Worm (Caenorhabditis elegans) whole organism, young adult: ENCODE data around the gene sec-61.A.
"Not testable (repeated sequence)": the region's sequence is repeated elsewhere in the genome, so short reads cannot be mapped to it uniquely, and the experiment has no call there.

Source experiments
- F10E7.11 ChIP-seq: sonication (generic microtip); optimal IDR thresholded peaks from 2 replicates; lab custom pipeline; 2017; ENCODE audit warnings: mild to moderate bottlenecking, missing genetic modification characterization, moderate library complexity, missing compliant biosample characterization
- T26A5.8 ChIP-seq: sonication (generic microtip); optimal IDR thresholded peaks from 2 replicates; lab custom pipeline; 2016; ENCODE audit warnings: missing genetic modification characterization, missing compliant biosample characterization
- attf-3 ChIP-seq: fragments of 200-800 bp; sonication (Bioruptor generic); conservative IDR thresholded peaks from 2 replicates; pipeline ENCODE4 v1.3.6; 2022; ENCODE audit warnings: missing genetic modification reagents, missing genetic modification characterization, missing compliant biosample characterization
- bed-1 ChIP-seq: fragments of 200-800 bp; sonication (Bioruptor generic); IDR thresholded peaks from 2 replicates; pipeline ENCODE4 v1.3.6; 2022; ENCODE audit warnings: missing genetic modification reagents, missing genetic modification characterization, missing compliant biosample characterization
- dox-1 ChIP-seq: fragments of 200-800 bp; sonication (Bioruptor generic); IDR thresholded peaks from 2 replicates; pipeline ENCODE4 v1.3.6; 2022; ENCODE audit warnings: missing genetic modification reagents, missing genetic modification characterization, missing compliant biosample characterization
- dpl-1 ChIP-seq: fragments of 150-350 bp; optimal IDR thresholded peaks from 2 replicates; lab custom pipeline; 2014; ENCODE audit warnings: missing biosample characterization, missing genetic modification reagents, missing genetic modification characterization
- fkh-3 ChIP-seq: sonication (generic microtip); optimal IDR thresholded peaks from 2 replicates; lab custom pipeline; 2016; ENCODE audit warnings: mild to moderate bottlenecking, missing genetic modification characterization, missing compliant biosample characterization
- hsf-1 ChIP-seq: fragments of 200-800 bp; sonication (Bioruptor generic); IDR thresholded peaks from 2 replicates; pipeline ENCODE4 v1.3.6; 2022; ENCODE audit warnings: missing genetic modification reagents, missing genetic modification characterization, missing compliant biosample characterization
- lin-26 ChIP-seq: fragments of 200-800 bp; sonication (Bioruptor generic); IDR thresholded peaks from 2 replicates; pipeline ENCODE4 v1.3.6; 2022; ENCODE audit warnings: missing genetic modification reagents, missing genetic modification characterization, missing compliant biosample characterization
- madf-6 ChIP-seq: fragments of 200-800 bp; sonication (Bioruptor generic); IDR thresholded peaks from 2 replicates; pipeline ENCODE4 v1.3.6; 2022; ENCODE audit warnings: missing genetic modification reagents, missing genetic modification characterization, missing compliant biosample characterization
- nfya-2 ChIP-seq: fragments of 200-800 bp; sonication (Bioruptor generic); IDR thresholded peaks from 2 replicates; pipeline ENCODE4 v1.3.6; 2022; ENCODE audit warnings: missing genetic modification reagents, missing genetic modification characterization, missing compliant biosample characterization
- nhr-179 ChIP-seq: sonication (generic microtip); optimal IDR thresholded peaks from 2 replicates; lab custom pipeline; 2016; ENCODE audit warnings: mild to moderate bottlenecking, missing genetic modification characterization, missing compliant biosample characterization
- pha-4 ChIP-seq: fragments of 150-350 bp; sonication (generic microtip); optimal IDR thresholded peaks from 2 replicates; lab custom pipeline; 2014; ENCODE audit warnings: missing biosample characterization, missing genetic modification reagents, missing genetic modification characterization
- ztf-25 ChIP-seq: fragments of 200-800 bp; sonication (Bioruptor generic); IDR thresholded peaks from 2 replicates; pipeline ENCODE4 v1.3.6; 2022; ENCODE audit warnings: missing genetic modification reagents, missing genetic modification characterization, missing compliant biosample characterization

- TF ChIP-seq attf-3 (GFP tag; lab: Robert Waterston, UW); hsf-1 (GFP tag; lab: Robert Waterston, UW); T26A5.8 (tag; lab: Kevin White, UChicago); ztf-25 (GFP tag; lab: Robert Waterston, UW); nhr-179; lin-26 (GFP tag; lab: Robert Waterston, UW); nfya-2 (GFP tag; lab: Robert Waterston, UW); pha-4 (tag; lab: Kevin White, UChicago); bed-1 (GFP tag; lab: Robert Waterston, UW); madf-6; F10E7.11 (tag; lab: Kevin White, UChicago); dox-1 (GFP tag; lab: Robert Waterston, UW); fkh-3 (tag; lab: Kevin White, UChicago); dpl-1 (GFP tag; lab: Kevin White, UChicago): not testable (repeated sequence)
These were observed 50.6 kb downstream of the sec-61.A start, which contains the start of gene Y57G11C.51 for ce11 chrIV:14774454-14774853.
